Fruit fly (Drosophila melanogaster) whole organism, embryonic: ENCODE measurements around the gene Frmd5.

Source experiments
- CG1529 ChIP-seq: fragments of 200-800 bp; sonication (Bioruptor generic); optimal IDR thresholded peaks from 3 replicates; lab custom pipeline; 2018; ENCODE audit warnings: missing biosample characterization, missing genetic modification characterization
- CG3407 ChIP-seq: fragments of 200-800 bp; sonication (Bioruptor generic); optimal IDR thresholded peaks from 2 replicates; lab custom pipeline; 2018; ENCODE audit warnings: missing biosample characterization, mild to moderate bottlenecking, missing genetic modification characterization
- CG8359 ChIP-seq: fragments of 200-800 bp; sonication (Bioruptor generic); optimal IDR thresholded peaks from 2 replicates; lab custom pipeline; 2017; ENCODE audit warnings: missing biosample characterization, mild to moderate bottlenecking, missing genetic modification characterization, borderline replicate concordance
- CTCF ChIP-seq: fragments of 200-800 bp; sonication (Bioruptor generic); optimal IDR thresholded peaks from 2 replicates; lab custom pipeline; 2017; ENCODE audit warnings: missing biosample characterization, mild to moderate bottlenecking, missing genetic modification characterization, moderate library complexity
- Dip2 ChIP-seq: fragments of 200-800 bp; sonication (Bioruptor generic); IDR thresholded peaks from 2 replicates; pipeline ENCODE4 v1.3.6; 2022; ENCODE audit warnings: missing biosample characterization, missing genetic modification characterization
- Drgx ChIP-seq: fragments of 200-800 bp; sonication (Bioruptor generic); IDR thresholded peaks from 2 replicates; pipeline ENCODE4 v1.3.6; 2022; ENCODE audit warnings: missing biosample characterization, missing genetic modification characterization
- Hand ChIP-seq: fragments of 200-800 bp; sonication (Bioruptor generic); optimal IDR thresholded peaks from 2 replicates; lab custom pipeline; 2017; ENCODE audit warnings: mild to moderate bottlenecking, missing biosample characterization, missing genetic modification reagents, missing genetic modification characterization
- al ChIP-seq: fragments of 200-800 bp; sonication (Bioruptor generic); IDR thresholded peaks from 2 replicates; pipeline ENCODE4 v1.3.6; 2022; ENCODE audit warnings: missing biosample characterization, missing genetic modification characterization
- amos ChIP-seq: fragments of 200-800 bp; sonication (Bioruptor generic); IDR thresholded peaks from 2 replicates; pipeline ENCODE4 v1.3.6; 2022; ENCODE audit warnings: missing biosample characterization, missing genetic modification characterization; ENCODE audit not compliant: partially characterized antibody
- dmrt99B ChIP-seq: fragments of 200-800 bp; sonication (Bioruptor generic); optimal IDR thresholded peaks from 2 replicates; lab custom pipeline; 2018; ENCODE audit warnings: missing biosample characterization, mild to moderate bottlenecking, missing genetic modification characterization, moderate library complexity
- gro ChIP-seq: fragments of 200-800 bp; sonication (Bioruptor generic); optimal IDR thresholded peaks from 2 replicates; lab custom pipeline; 2016; ENCODE audit warnings: missing biosample characterization, missing genetic modification characterization
- sd ChIP-seq: fragments of 200-800 bp; sonication (Bioruptor generic); optimal IDR thresholded peaks from 3 replicates; lab custom pipeline; 2018; ENCODE audit warnings: missing biosample characterization, mild to moderate bottlenecking, missing genetic modification characterization, moderate library complexity

- TF ChIP-seq Hand (GFP tag; lab: Kevin White, UChicago) (no peak), sd (no peak), CG3407 (GFP tag; lab: Kevin White, UChicago) (no peak), gro (GFP tag; lab: Kevin White, UChicago) (no peak), CG8359 (GFP tag; lab: Kevin White, UChicago) (no peak), dmrt99B (tag; lab: Kevin White, UChicago) (no peak), Dip2 (GFP tag; lab: Robert Waterston, UW) (no peak), al (GFP tag; lab: Robert Waterston, UW) (no peak), CTCF (no peak), Drgx (no peak), CG1529 (GFP tag; lab: Kevin White, UChicago) (no peak), amos (peak; percentile 53; the same call in 1 of the 2 replicates)
Observed at dm6 chr2L:10314327-10315210, 29.7 kb upstream of the Frmd5 start, which contains the start of the genes Usp14 and CG4972.
